Worm (Caenorhabditis elegans) whole organism, L2 larva: ENCODE results near the gene mdt-6.
A peak's percentile ranks its signal among the peaks of the same experiment; 100 is the strongest.

Source experiments
- F13H6.1 ChIP-seq: sonication (generic microtip); optimal IDR thresholded peaks from 2 replicates; lab custom pipeline; 2016; ENCODE audit warnings: missing genetic modification characterization, missing compliant biosample characterization
- R02D3.7 ChIP-seq: fragments of 150-350 bp; optimal IDR thresholded peaks from 2 replicates; lab custom pipeline; 2014; ENCODE audit warnings: missing biosample characterization, missing genetic modification characterization
- alr-1 ChIP-seq: fragments of 150-350 bp; optimal IDR thresholded peaks from 2 replicates; lab custom pipeline; 2014; ENCODE audit warnings: missing biosample characterization, missing genetic modification characterization
- aly-2 ChIP-seq: fragments of 150-350 bp; optimal IDR thresholded peaks from 2 replicates; lab custom pipeline; 2014; ENCODE audit warnings: missing biosample characterization, missing genetic modification characterization
- ama-1 ChIP-seq: fragments of 150-350 bp; optimal IDR thresholded peaks from 2 replicates; lab custom pipeline; 2018; ENCODE audit warnings: inconsistent platforms
- blmp-1 ChIP-seq: sonication (generic microtip); optimal IDR thresholded peaks from 2 replicates; lab custom pipeline; 2017; ENCODE audit warnings: missing genetic modification characterization, mild to moderate bottlenecking, missing compliant biosample characterization, antibody characterized with exemption, moderate library complexity; ENCODE audit not compliant: insufficient read depth
- ceh-16 ChIP-seq: fragments of 150-350 bp; optimal IDR thresholded peaks from 2 replicates; lab custom pipeline; 2014; ENCODE audit warnings: missing biosample characterization, missing genetic modification characterization
- crh-2 ChIP-seq: sonication (generic microtip); optimal IDR thresholded peaks from 2 replicates; lab custom pipeline; 2017; ENCODE audit warnings: missing biosample characterization, missing genetic modification characterization
- dmd-4 ChIP-seq: sonication (generic microtip); optimal IDR thresholded peaks from 2 replicates; lab custom pipeline; 2017; ENCODE audit warnings: missing biosample characterization, missing genetic modification characterization
- egl-27 ChIP-seq: sonication (generic microtip); optimal IDR thresholded peaks from 3 replicates; lab custom pipeline; 2017; ENCODE audit warnings: missing biosample characterization, missing genetic modification reagents, missing genetic modification characterization
- elt-1 ChIP-seq: fragments of 150-350 bp; optimal IDR thresholded peaks from 2 replicates; lab custom pipeline; 2014; ENCODE audit warnings: missing biosample characterization, missing genetic modification characterization
- elt-3 ChIP-seq: sonication (generic microtip); optimal IDR thresholded peaks from 2 replicates; lab custom pipeline; 2017; ENCODE audit warnings: missing biosample characterization, missing genetic modification characterization
- fos-1 ChIP-seq: fragments of 150-350 bp; optimal IDR thresholded peaks from 2 replicates; lab custom pipeline; 2014; ENCODE audit warnings: missing biosample characterization, missing genetic modification characterization
- gmeb-1 ChIP-seq: fragments of 150-350 bp; optimal IDR thresholded peaks from 2 replicates; lab custom pipeline; 2014; ENCODE audit warnings: missing biosample characterization, missing genetic modification characterization
- lin-11 ChIP-seq: fragments of 150-350 bp; sonication (generic microtip); optimal IDR thresholded peaks from 2 replicates; lab custom pipeline; 2014; ENCODE audit warnings: missing biosample characterization, missing genetic modification characterization, inconsistent platforms, mixed read lengths
- lin-13 ChIP-seq: fragments of 150-350 bp; optimal IDR thresholded peaks from 2 replicates; lab custom pipeline; 2014; ENCODE audit warnings: missing biosample characterization, missing genetic modification reagents, missing genetic modification characterization
- lsy-2 ChIP-seq, 2 experiments: fragments of 150-350 bp in 1 of 2; sonication (generic microtip) in 1 of 2; optimal IDR thresholded peaks; 2 replicates each; lab custom pipeline; 2014 to 2017; ENCODE audit warnings: missing biosample characterization in 2 of 2, missing genetic modification characterization in 2 of 2
- mab-5 ChIP-seq: fragments of 150-350 bp; optimal IDR thresholded peaks from 2 replicates; lab custom pipeline; 2014; ENCODE audit warnings: missing biosample characterization, missing genetic modification characterization
- mbf-1 ChIP-seq: sonication (generic microtip); optimal IDR thresholded peaks from 2 replicates; lab custom pipeline; 2017; ENCODE audit warnings: missing biosample characterization, missing genetic modification characterization
- nhr-10 ChIP-seq: sonication (generic microtip); optimal IDR thresholded peaks from 2 replicates; lab custom pipeline; 2017; ENCODE audit warnings: missing biosample characterization, missing genetic modification characterization
- nhr-11 ChIP-seq: fragments of 150-350 bp; optimal IDR thresholded peaks from 2 replicates; lab custom pipeline; 2014; ENCODE audit warnings: missing biosample characterization, missing genetic modification characterization
- nhr-12 ChIP-seq: fragments of 150-350 bp; optimal IDR thresholded peaks from 2 replicates; lab custom pipeline; 2014; ENCODE audit warnings: missing biosample characterization, missing genetic modification characterization
- nhr-129 ChIP-seq: fragments of 150-350 bp; optimal IDR thresholded peaks from 2 replicates; lab custom pipeline; 2014; ENCODE audit warnings: missing biosample characterization, missing genetic modification characterization
- nhr-25 ChIP-seq: fragments of 150-350 bp; sonication (generic microtip); optimal IDR thresholded peaks from 3 replicates; lab custom pipeline; 2014; ENCODE audit warnings: missing biosample characterization, missing genetic modification characterization
- nhr-6 ChIP-seq: fragments of 150-350 bp; optimal IDR thresholded peaks from 2 replicates; lab custom pipeline; 2014; ENCODE audit warnings: missing biosample characterization, missing genetic modification characterization
- nhr-77 ChIP-seq: fragments of 150-350 bp; optimal IDR thresholded peaks from 2 replicates; lab custom pipeline; 2014; ENCODE audit warnings: missing biosample characterization, missing genetic modification characterization
- peb-1 ChIP-seq: fragments of 150-350 bp; optimal IDR thresholded peaks from 2 replicates; lab custom pipeline; 2014; ENCODE audit warnings: missing biosample characterization, missing genetic modification characterization
- sem-4 ChIP-seq: fragments of 150-350 bp; optimal IDR thresholded peaks from 2 replicates; lab custom pipeline; 2014; ENCODE audit warnings: missing biosample characterization, missing genetic modification reagents, missing genetic modification characterization
- sma-3 ChIP-seq: sonication (generic microtip); optimal IDR thresholded peaks from 2 replicates; lab custom pipeline; 2016; ENCODE audit warnings: missing genetic modification reagents, missing genetic modification characterization, missing compliant biosample characterization
- sma-9 ChIP-seq, 2 experiments: fragments of 150-350 bp in 1 of 2; sonication (generic microtip) in 1 of 2; optimal IDR thresholded peaks; 2 replicates each; lab custom pipeline; 2014 to 2016; ENCODE audit warnings: missing genetic modification characterization in 2 of 2, mild to moderate bottlenecking in 1 of 2, missing biosample characterization in 1 of 2, missing compliant biosample characterization in 1 of 2, missing genetic modification reagents in 1 of 2, moderate library complexity in 1 of 2
- unc-39 ChIP-seq: fragments of 150-350 bp; optimal IDR thresholded peaks from 2 replicates; lab custom pipeline; 2014; ENCODE audit warnings: missing biosample characterization, missing genetic modification characterization
- unc-55 ChIP-seq: fragments of 150-350 bp; sonication (generic microtip); optimal IDR thresholded peaks from 3 replicates; lab custom pipeline; 2014; ENCODE audit warnings: missing biosample characterization, missing genetic modification reagents, missing genetic modification characterization
- zag-1 ChIP-seq: fragments of 150-350 bp; optimal IDR thresholded peaks from 2 replicates; lab custom pipeline; 2014; ENCODE audit warnings: missing biosample characterization, missing genetic modification characterization
- ztf-1 ChIP-seq: fragments of 200-800 bp; sonication (Bioruptor generic); conservative IDR thresholded peaks from 2 replicates; pipeline ENCODE4 v1.3.6; 2022; ENCODE audit warnings: missing genetic modification characterization, missing compliant biosample characterization

The mdt-6 gene

ce11 chrV:7076161-7076560, 16.7 kb upstream of the mdt-6 start:
- TF ChIP-seq zag-1 = no peak
- no peak for TF ChIP-seq nhr-10 (tag; lab: Kevin White, UChicago)
- TF ChIP-seq ztf-1 (GFP tag; lab: Robert Waterston, UW) = no peak
- no peak for TF ChIP-seq blmp-1 (tag; lab: Kevin White, UChicago)
- peak; percentile 35 for TF ChIP-seq sma-9 (GFP tag; optimal IDR thresholded peaks at IDR 0.05; lab: Kevin White, UChicago)
- TF ChIP-seq sma-9 (tag; optimal IDR thresholded peaks at IDR 0.05; lab: Kevin White, UChicago) = no peak
- peak; percentile 8 for TF ChIP-seq fos-1 (tag; lab: Kevin White, UChicago)
- no peak for TF ChIP-seq mbf-1
- TF ChIP-seq nhr-129 (tag; lab: Kevin White, UChicago) = peak; percentile 58
- TF ChIP-seq nhr-11 (tag; lab: Kevin White, UChicago) = no peak
- peak; percentile 62 for TF ChIP-seq crh-2 (tag; lab: Kevin White, UChicago)

- no peak for TF ChIP-seq ceh-16
- peak; percentile 30 for TF ChIP-seq fos-1 (tag; lab: Kevin White, UChicago)
These were observed 16.2 kb upstream of the mdt-6 start, which contains the start of gene npa-1 for ce11 chrV:7075646-7076045. npa-1 (plus strand) TSS chrV:7075787.

ce11 chrV:7072309-7072708, 12.9 kb upstream of the mdt-6 start, which contains the start of gene F27B10.1:
F27B10.1 (plus strand) TSS chrV:7072609.
- no peak for TF ChIP-seq nhr-11 (tag; lab: Kevin White, UChicago)
- TF ChIP-seq lsy-2 (tag; optimal IDR thresholded peaks at IDR 0.05; lab: Kevin White, UChicago) = no peak
- TF ChIP-seq R02D3.7 (tag; lab: Kevin White, UChicago) = no peak
- TF ChIP-seq nhr-129 (tag; lab: Kevin White, UChicago) = no peak
- TF ChIP-seq sem-4 (tag; lab: Kevin White, UChicago) = no peak
- TF ChIP-seq crh-2 (tag; lab: Kevin White, UChicago) = peak; percentile 41
- TF ChIP-seq nhr-12 (tag; lab: Kevin White, UChicago) = no peak

- no peak for TF ChIP-seq nhr-10 (tag; lab: Kevin White, UChicago)
- no peak for TF ChIP-seq nhr-12 (tag; lab: Kevin White, UChicago)
- no peak for TF ChIP-seq mbf-1
- TF ChIP-seq sma-9 (GFP tag; optimal IDR thresholded peaks at IDR 0.05; lab: Kevin White, UChicago) = no peak
- no peak for TF ChIP-seq sma-9 (tag; optimal IDR thresholded peaks at IDR 0.05; lab: Kevin White, UChicago)
- no peak for TF ChIP-seq lin-11 (tag; lab: Kevin White, UChicago)
- TF ChIP-seq, all 48 proteins: peak for 0
These were observed 10.2 kb upstream of the mdt-6 start for ce11 chrV:7069605-7070004.

ce11 chrV:7068861-7069260, 9.4 kb upstream of the mdt-6 start:
- TF ChIP-seq elt-3 (tag; lab: Kevin White, UChicago) (no peak), ama-1 (lab: Kevin White, UChicago) (no peak), F13H6.1 (tag; lab: Kevin White, UChicago) (no peak), zag-1 (no peak), sma-3 (GFP tag; lab: Kevin White, UChicago) (no peak), alr-1 (no peak), nhr-25 (tag; lab: Kevin White, UChicago) (no peak), mab-5 (tag; lab: Kevin White, UChicago) (no peak), lsy-2 (tag; optimal IDR thresholded peaks at IDR 0.05; lab: Kevin White, UChicago) (no peak), aly-2 (tag; lab: Kevin White, UChicago) (no peak), unc-39 (tag; lab: Kevin White, UChicago) (no peak), gmeb-1 (tag; lab: Kevin White, UChicago) (no peak), dmd-4 (tag; lab: Kevin White, UChicago) (no peak), nhr-77 (tag; lab: Kevin White, UChicago) (no peak), peb-1 (tag; lab: Kevin White, UChicago) (no peak), blmp-1 (tag; lab: Kevin White, UChicago) (no peak), elt-1 (tag; lab: Kevin White, UChicago) (no peak), ceh-16 (no peak)

ce11 chrV:7065226-7065625, 5.8 kb upstream of the mdt-6 start, which contains the start of gene Y57E12AR.1:
Y57E12AR.1 (minus strand) TSS chrV:7065326.
- TF ChIP-seq sma-3 (GFP tag; lab: Kevin White, UChicago) = no peak
- no peak for TF ChIP-seq unc-55 (GFP tag; lab: Kevin White, UChicago)
- TF ChIP-seq alr-1 = no peak
- TF ChIP-seq lin-13 = no peak
- no peak for TF ChIP-seq nhr-6 (tag; lab: Kevin White, UChicago)
- TF ChIP-seq gmeb-1 (tag; lab: Kevin White, UChicago) = no peak
- no peak for TF ChIP-seq egl-27 (tag; lab: Kevin White, UChicago)
- no peak for TF ChIP-seq F13H6.1 (tag; lab: Kevin White, UChicago)
- TF ChIP-seq, all 48 proteins: peak for 0
